Fruit fly (Drosophila melanogaster) Kc167 (cell line): Measurements from ENCODE around the gene Hug.

Experiments
- insv ChIP-seq: fragments of >200 bp; optimal IDR thresholded peaks from 3 replicates; lab custom pipeline; 2018; ENCODE audit warnings: missing external identifiers
- ttk ChIP-seq: sonication (Bioruptor generic); optimal IDR thresholded peaks from 2 replicates; lab custom pipeline; 2017; ENCODE audit warnings: missing external identifiers

DNA sequence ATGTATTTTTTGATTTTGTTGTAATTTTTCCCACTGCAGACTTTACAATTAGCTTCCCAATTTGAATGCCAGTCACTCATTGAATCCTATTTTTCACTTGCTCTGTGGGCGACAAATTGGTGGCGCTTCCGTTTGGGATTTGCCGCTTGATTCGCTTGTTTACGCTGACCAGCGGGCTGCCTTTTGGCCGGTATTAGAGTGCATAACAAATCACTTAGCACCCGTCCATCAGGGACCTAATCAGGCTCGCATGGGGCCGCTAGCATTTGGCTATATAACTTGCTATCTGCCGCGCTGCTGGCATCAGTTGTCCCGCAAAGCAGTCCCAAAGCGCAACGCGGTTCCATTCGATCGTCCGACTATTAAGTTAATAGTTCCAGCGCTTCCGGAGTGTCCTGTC, at the start of gene Hug:
- no peak for TF ChIP-seq insv
- TF ChIP-seq ttk (lab: Kevin White, UChicago), result no peak
